Worm (Caenorhabditis elegans): Measurements from ENCODE around the gene Y75B12B.3.
A peak's percentile ranks its signal among the peaks of the same experiment; 100 is the strongest.

Y75B12B.3 gene

ce11 chrV:15193909-15194308, 7.8 kb upstream of the Y75B12B.3 start, which contains the start of gene Y75B12B.13:
TSS of gene Y75B12B.13 (minus strand) at chrV:15194009.
- TF ChIP-seq madf-8 (GFP tag; conservative IDR thresholded peaks at IDR 0.05) (no peak), nhr-27 (tag; optimal IDR thresholded peaks at IDR 0.05) (no peak), ZK185.1 (tag; optimal IDR thresholded peaks at IDR 0.05; ENCODE audit: poor library complexity, severe bottlenecking) (no peak), hsf-1 (GFP tag; IDR thresholded peaks at IDR 0.05) (no peak), ztf-3 (GFP tag; optimal IDR thresholded peaks at IDR 0.05) (no peak), madf-6 (GFP tag; IDR thresholded peaks at IDR 0.05) (no peak), F10E7.11 (tag; optimal IDR thresholded peaks at IDR 0.05) (no peak), Y95B8A.8 (GFP tag; IDR thresholded peaks at IDR 0.05) (no peak), F22D6.2 (tag; optimal IDR thresholded peaks at IDR 0.05) (no peak), tbp1 (GFP tag; optimal IDR thresholded peaks at IDR 0.05) (no peak), nhr-179 (tag; optimal IDR thresholded peaks at IDR 0.05) (no peak), attf-5 (GFP tag; optimal IDR thresholded peaks at IDR 0.05) (no peak), F49E8.2 (tag; optimal IDR thresholded peaks at IDR 0.05; ENCODE audit: insufficient read depth) (no peak), T07F8.4 (tag; optimal IDR thresholded peaks at IDR 0.05) (no peak), ztf-6 (GFP tag; IDR thresholded peaks at IDR 0.05) (no peak), ccch-3 (GFP tag; optimal IDR thresholded peaks at IDR 0.05) (no peak), B0336.3 (GFP tag; IDR thresholded peaks at IDR 0.05) (no peak), attf-3 (GFP tag; conservative IDR thresholded peaks at IDR 0.05) (no peak), aptf-3 (GFP tag; IDR thresholded peaks at IDR 0.05) (no peak)

- TF ChIP-seq attf-5 (GFP tag; optimal IDR thresholded peaks at IDR 0.05) (peak; percentile 5), ztf-22 (GFP tag; optimal IDR thresholded peaks at IDR 0.05) (no peak), nhr-90 (tag; optimal IDR thresholded peaks at IDR 0.05) (peak; percentile 21), tbx-9 (tag; optimal IDR thresholded peaks at IDR 0.05; ENCODE audit: borderline replicate concordance) (no peak), hmg-1.2 (GFP tag; IDR thresholded peaks at IDR 0.05) (peak; percentile 11; the same call in 1 of the 2 replicates), cebp-1 (GFP tag; IDR thresholded peaks at IDR 0.05) (no peak), cebp-1 (tag; optimal IDR thresholded peaks at IDR 0.05) (peak; percentile 14), ets-4 (GFP tag; optimal IDR thresholded peaks at IDR 0.05) (peak; percentile 25), ztf-28 (GFP tag; IDR thresholded peaks at IDR 0.05) (no peak), B0336.3 (GFP tag; IDR thresholded peaks at IDR 0.05) (no peak), nhr-80 (tag; optimal IDR thresholded peaks at IDR 0.05) (peak; percentile 80), let-607 (tag; optimal IDR thresholded peaks at IDR 0.05) (peak; percentile 12 to 14), lsl-1 (GFP tag; optimal IDR thresholded peaks at IDR 0.05) (no peak), nfyb-1 (GFP tag; IDR thresholded peaks at IDR 0.05) (0 out of 2 replicates have a peak, but pooled peaks have one; percentile 44)
Observed at ce11 chrV:15192377-15192776, 6.3 kb upstream of the Y75B12B.3 start, which contains the start of gene plc-2. TSS of gene plc-2 (plus strand) at chrV:15192572.

- TF ChIP-seq zim-3 (tag; optimal IDR thresholded peaks at IDR 0.05) (no peak), nhr-179 (tag; optimal IDR thresholded peaks at IDR 0.05) (no peak), ztf-18 (tag; optimal IDR thresholded peaks at IDR 0.05) (no peak)
Observed at ce11 chrV:15191971-15192370, 5.9 kb upstream of the Y75B12B.3 start.

ce11 chrV:15190903-15191302, 4.8 kb upstream of the Y75B12B.3 start, which contains the start of gene Y75B12B.11:
TSS of gene Y75B12B.11 (plus strand) at chrV:15191296.
- peak; percentile 61 for TF ChIP-seq xnd-1 (tag; optimal IDR thresholded peaks at IDR 0.05)
- peak; percentile 78 for TF ChIP-seq ama-1 (optimal IDR thresholded peaks at IDR 0.05)
- TF ChIP-seq ama-1 (GFP tag; optimal IDR thresholded peaks at IDR 0.05): peak; percentile 93 to 95
- TF ChIP-seq hrde-1 (tag; optimal IDR thresholded peaks at IDR 0.05; ENCODE audit: borderline replicate concordance): peak; percentile 97
- TF ChIP-seq hmg-20 (GFP tag; IDR thresholded peaks at IDR 0.05): peak; percentile 93
- peak; percentile 83 for TF ChIP-seq mel-28 (tag; optimal IDR thresholded peaks at IDR 0.05; ENCODE audit: borderline replicate concordance)
- TF ChIP-seq snpc-4 (GFP tag; optimal IDR thresholded peaks at IDR 0.05): peak; percentile 77
- TF ChIP-seq snpc-4 (tag; optimal IDR thresholded peaks at IDR 0.05): peak; percentile 47 to 87 (median 82)
- TF ChIP-seq ztf-6 (GFP tag; IDR thresholded peaks at IDR 0.05): 0 out of 2 replicates have a peak, but pooled peaks have one; percentile 75
- TF ChIP-seq pbrm-1 (GFP tag; IDR thresholded peaks at IDR 0.05): peak; percentile 93
- peak; percentile 31 for TF ChIP-seq ztf-22 (GFP tag; optimal IDR thresholded peaks at IDR 0.05)
- TF ChIP-seq aptf-3 (GFP tag; IDR thresholded peaks at IDR 0.05): peak; percentile 96
- peak; percentile 78 for TF ChIP-seq egrh-3 (GFP tag; IDR thresholded peaks at IDR 0.05)
- TF ChIP-seq dpff-1 (tag; optimal IDR thresholded peaks at IDR 0.05): peak; percentile 72
- peak; percentile 85 for TF ChIP-seq snpc-3.4 (tag; optimal IDR thresholded peaks at IDR 0.05)
- TF ChIP-seq zim-3 (tag; optimal IDR thresholded peaks at IDR 0.05): peak; percentile 98
